Worm (Caenorhabditis elegans) whole organism, L4 larva: ENCODE results near the gene Y49F6B.20.

Experiments used
- D1046.2 ChIP-seq: fragments of 200-800 bp; sonication (Bioruptor generic); IDR thresholded peaks from 2 replicates; pipeline ENCODE4 v1.3.6; 2022; ENCODE audit warnings: missing genetic modification characterization, missing compliant biosample characterization
- F10B5.3 ChIP-seq: sonication (generic microtip); optimal IDR thresholded peaks from 2 replicates; lab custom pipeline; 2016; ENCODE audit warnings: mild to moderate bottlenecking, missing genetic modification characterization, missing compliant biosample characterization
- F26F4.8 ChIP-seq: fragments of 200-800 bp; sonication (Bioruptor generic); conservative IDR thresholded peaks from 2 replicates; pipeline ENCODE4 v1.3.6; 2022; ENCODE audit warnings: missing genetic modification characterization, missing compliant biosample characterization
- F44E2.7 ChIP-seq: fragments of 200-800 bp; sonication (Bioruptor generic); IDR thresholded peaks from 2 replicates; pipeline ENCODE4 v2.1.2; 2022; ENCODE audit warnings: missing genetic modification characterization, missing compliant biosample characterization
- F49E8.2 ChIP-seq: sonication (generic microtip); optimal IDR thresholded peaks from 2 replicates; lab custom pipeline; 2016; ENCODE audit warnings: missing compliant biosample characterization, mild to moderate bottlenecking, missing genetic modification characterization, borderline replicate concordance
- Y105C5A.15 ChIP-seq: fragments of 200-800 bp; sonication (Bioruptor generic); IDR thresholded peaks from 2 replicates; pipeline ENCODE4 v1.3.6; 2022; ENCODE audit warnings: missing genetic modification characterization, missing compliant biosample characterization
- Y75B8A.6 ChIP-seq: fragments of 200-800 bp; sonication (Bioruptor generic); IDR thresholded peaks from 2 replicates; pipeline ENCODE4 v1.3.6; 2022; ENCODE audit warnings: missing genetic modification reagents, missing genetic modification characterization, missing compliant biosample characterization
- ZK546.5 ChIP-seq, 2 experiments: sonication (generic microtip); optimal IDR thresholded peaks; 2 replicates each; lab custom pipeline; 2017; ENCODE audit warnings: missing biosample characterization in 2 of 2, missing genetic modification characterization in 2 of 2
- aly-2 ChIP-seq: sonication (generic microtip); optimal IDR thresholded peaks from 2 replicates; lab custom pipeline; 2018; ENCODE audit warnings: missing biosample characterization, missing genetic modification characterization
- ceh-82 ChIP-seq: sonication (generic microtip); optimal IDR thresholded peaks from 2 replicates; lab custom pipeline; 2017; ENCODE audit warnings: missing biosample characterization, missing genetic modification characterization
- cey-2 ChIP-seq: sonication (generic microtip); optimal IDR thresholded peaks from 3 replicates; lab custom pipeline; 2017; ENCODE audit warnings: missing genetic modification characterization, mild to moderate bottlenecking, missing compliant biosample characterization, antibody characterized with exemption, borderline replicate concordance; ENCODE audit not compliant: insufficient read depth
- daf-16 ChIP-seq, 3 experiments: sonication (generic microtip); optimal IDR thresholded peaks; 2 replicates each; lab custom pipeline; 2016 to 2017; ENCODE audit warnings: missing genetic modification characterization in 3 of 3, missing genetic modification reagents in 3 of 3, mild to moderate bottlenecking in 2 of 3, missing compliant biosample characterization in 2 of 3, missing biosample characterization in 1 of 3, moderate library complexity in 1 of 3
- dmd-8 ChIP-seq: fragments of 200-800 bp; sonication (Bioruptor generic); IDR thresholded peaks from 2 replicates; pipeline ENCODE4 v1.3.6; 2022; ENCODE audit warnings: missing genetic modification characterization, missing compliant biosample characterization
- egl-43 ChIP-seq: fragments of 200-800 bp; sonication (Bioruptor generic); IDR thresholded peaks from 2 replicates; pipeline ENCODE4 v1.3.6; 2022; ENCODE audit warnings: missing genetic modification reagents, missing genetic modification characterization, missing compliant biosample characterization
- fkh-10 ChIP-seq: fragments of 150-350 bp; optimal IDR thresholded peaks from 2 replicates; lab custom pipeline; 2014; ENCODE audit warnings: missing biosample characterization, missing genetic modification reagents, missing genetic modification characterization
- fos-1 ChIP-seq: fragments of 150-350 bp; optimal IDR thresholded peaks from 2 replicates; lab custom pipeline; 2014; ENCODE audit warnings: missing biosample characterization, missing genetic modification characterization
- hif-1 ChIP-seq, 2 experiments: sonication (generic microtip); optimal IDR thresholded peaks; 2 replicates each; lab custom pipeline; 2016 to 2017; ENCODE audit warnings: missing compliant biosample characterization in 2 of 2, missing genetic modification characterization in 2 of 2, missing genetic modification reagents in 2 of 2, missing genotype in 2 of 2, mild to moderate bottlenecking in 1 of 2
- hlh-11 ChIP-seq: fragments of 200-800 bp; sonication (Bioruptor generic); optimal IDR thresholded peaks from 2 replicates; lab custom pipeline; 2018; ENCODE audit warnings: mild to moderate bottlenecking, missing genetic modification characterization, missing compliant biosample characterization
- hlh-30 ChIP-seq: sonication (generic microtip); optimal IDR thresholded peaks from 2 replicates; lab custom pipeline; 2017; ENCODE audit warnings: antibody characterized with exemption, mild to moderate bottlenecking, missing genetic modification characterization, missing compliant biosample characterization; ENCODE audit not compliant: insufficient read depth
- lim-7 ChIP-seq: fragments of 200-800 bp; sonication (Bioruptor generic); IDR thresholded peaks from 2 replicates; pipeline ENCODE4 v1.3.6; 2022; ENCODE audit warnings: missing genetic modification characterization, missing compliant biosample characterization
- lin-15B ChIP-seq: fragments of 150-350 bp; sonication (generic microtip); optimal IDR thresholded peaks from 3 replicates; lab custom pipeline; 2014; ENCODE audit warnings: missing biosample characterization, missing genetic modification characterization
- lin-29 ChIP-seq: fragments of 200-800 bp; sonication (Bioruptor generic); IDR thresholded peaks from 2 replicates; pipeline ENCODE4 v1.3.6; 2022; ENCODE audit warnings: missing genetic modification reagents, missing genetic modification characterization, missing compliant biosample characterization
- lsy-2 ChIP-seq, 2 experiments: fragments of 150-350 bp in 1 of 2; sonication (generic microtip) in 1 of 2; optimal IDR thresholded peaks; 2 replicates each; lab custom pipeline; 2014 to 2017; ENCODE audit warnings: missing biosample characterization in 2 of 2, missing genetic modification characterization in 2 of 2
- madf-5 ChIP-seq, 2 experiments: fragments of 200-800 bp; sonication (Bioruptor generic); IDR thresholded peaks; 2 replicates each; pipeline ENCODE4 v1.3.6; 2022; ENCODE audit warnings: missing compliant biosample characterization in 2 of 2, missing genetic modification characterization in 2 of 2
- mep-1 ChIP-seq: fragments of 150-350 bp; sonication (generic microtip); optimal IDR thresholded peaks from 3 replicates; lab custom pipeline; 2014; ENCODE audit warnings: missing biosample characterization, missing genetic modification characterization
- mes-2 ChIP-seq: sonication (generic microtip); optimal IDR thresholded peaks from 2 replicates; lab custom pipeline; 2016; ENCODE audit warnings: missing genotype, mild to moderate bottlenecking, missing genetic modification characterization, missing compliant biosample characterization; ENCODE audit not compliant: poor library complexity, severe bottlenecking
- mxl-2 ChIP-seq: fragments of 200-800 bp; sonication (Bioruptor generic); conservative IDR thresholded peaks from 2 replicates; pipeline ENCODE4 v1.3.6; 2022; ENCODE audit warnings: missing genetic modification reagents, missing genetic modification characterization, missing compliant biosample characterization
- mxl-3 ChIP-seq: fragments of 200-800 bp; sonication (Bioruptor generic); optimal IDR thresholded peaks from 2 replicates; lab custom pipeline; 2018; ENCODE audit warnings: mild to moderate bottlenecking, missing genetic modification characterization, missing compliant biosample characterization
- nhr-10 ChIP-seq: fragments of 150-350 bp; optimal IDR thresholded peaks from 2 replicates; lab custom pipeline; 2014; ENCODE audit warnings: missing biosample characterization, missing genetic modification characterization
- nhr-11 ChIP-seq: fragments of 150-350 bp; optimal IDR thresholded peaks from 2 replicates; lab custom pipeline; 2014; ENCODE audit warnings: missing biosample characterization, missing genetic modification characterization
- nhr-25 ChIP-seq: sonication (generic microtip); optimal IDR thresholded peaks from 2 replicates; lab custom pipeline; 2017; ENCODE audit warnings: missing genetic modification characterization, mild to moderate bottlenecking, missing compliant biosample characterization, antibody characterized with exemption, moderate library complexity, borderline replicate concordance; ENCODE audit not compliant: insufficient read depth
- nhr-42 ChIP-seq: fragments of 200-800 bp; sonication (Bioruptor generic); IDR thresholded peaks from 2 replicates; pipeline ENCODE4 v1.3.6; 2022; ENCODE audit warnings: missing genetic modification characterization, missing compliant biosample characterization
- nhr-76 ChIP-seq: fragments of 150-350 bp; optimal IDR thresholded peaks from 2 replicates; lab custom pipeline; 2014; ENCODE audit warnings: missing biosample characterization, missing genetic modification characterization
- nhr-77 ChIP-seq: fragments of 150-350 bp; optimal IDR thresholded peaks from 2 replicates; lab custom pipeline; 2014; ENCODE audit warnings: missing biosample characterization, missing genetic modification characterization
- pha-4 ChIP-seq, 2 experiments: fragments of 150-350 bp in 1 of 2; fragments of 200-800 bp in 1 of 2; sonication (Bioruptor generic) in 1 of 2; IDR thresholded peaks in 1 of 2; optimal IDR thresholded peaks in 1 of 2; 2 replicates each; pipeline versions ENCODE4 v1.3.6 to Lab custom; 2014 to 2022; ENCODE audit warnings: missing genetic modification characterization in 2 of 2, missing genetic modification reagents in 2 of 2, missing biosample characterization in 1 of 2, missing compliant biosample characterization in 1 of 2
- php-3 ChIP-seq: fragments of 200-800 bp; sonication (Bioruptor generic); IDR thresholded peaks from 2 replicates; pipeline ENCODE4 v1.3.6; 2022; ENCODE audit warnings: missing genetic modification reagents, missing genetic modification characterization, missing compliant biosample characterization
- sdz-12 ChIP-seq: fragments of 200-800 bp; sonication (Bioruptor generic); optimal IDR thresholded peaks from 2 replicates; lab custom pipeline; 2018; ENCODE audit warnings: mild to moderate bottlenecking, missing genetic modification characterization, missing compliant biosample characterization
- snpc-4 ChIP-seq: fragments of 150-350 bp; optimal IDR thresholded peaks from 2 replicates; lab custom pipeline; 2014; ENCODE audit warnings: missing biosample characterization, missing genetic modification characterization
- spr-1 ChIP-seq: sonication (generic microtip); optimal IDR thresholded peaks from 2 replicates; lab custom pipeline; 2016; ENCODE audit warnings: mild to moderate bottlenecking, missing genetic modification characterization, missing compliant biosample characterization
- spr-3 ChIP-seq: fragments of 200-800 bp; sonication (Bioruptor generic); optimal IDR thresholded peaks from 2 replicates; lab custom pipeline; 2018; ENCODE audit warnings: mild to moderate bottlenecking, missing genetic modification characterization, missing compliant biosample characterization
- tag-97 ChIP-seq: fragments of 200-800 bp; sonication (Bioruptor generic); IDR thresholded peaks from 2 replicates; pipeline ENCODE4 v1.3.6; 2022; ENCODE audit warnings: missing genetic modification characterization, missing compliant biosample characterization
- unc-130 ChIP-seq: sonication (generic microtip); optimal IDR thresholded peaks from 2 replicates; lab custom pipeline; 2016; ENCODE audit warnings: missing genetic modification reagents, missing genetic modification characterization, missing compliant biosample characterization
- unc-39 ChIP-seq: sonication (generic microtip); optimal IDR thresholded peaks from 2 replicates; lab custom pipeline; 2017; ENCODE audit warnings: missing biosample characterization, missing genetic modification characterization
- vab-7 ChIP-seq: fragments of 200-800 bp; sonication (Bioruptor generic); IDR thresholded peaks from 2 replicates; pipeline ENCODE4 v1.3.6; 2022; ENCODE audit warnings: missing genetic modification reagents, missing genetic modification characterization, missing compliant biosample characterization
- zag-1 ChIP-seq: fragments of 150-350 bp; optimal IDR thresholded peaks from 2 replicates; lab custom pipeline; 2014; ENCODE audit warnings: missing biosample characterization, missing genetic modification characterization
- zfp-3 ChIP-seq: fragments of 200-800 bp; sonication (Bioruptor generic); conservative IDR thresholded peaks from 2 replicates; pipeline ENCODE4 v1.3.6; 2022; ENCODE audit warnings: missing genetic modification reagents, missing genetic modification characterization, missing compliant biosample characterization
- zip-11 ChIP-seq: fragments of 200-800 bp; sonication (Bioruptor generic); IDR thresholded peaks from 2 replicates; pipeline ENCODE4 v1.3.6; 2022; ENCODE audit warnings: missing genetic modification characterization, missing compliant biosample characterization
- zip-2 ChIP-seq: fragments of 150-350 bp; optimal IDR thresholded peaks from 2 replicates; lab custom pipeline; 2014; ENCODE audit warnings: missing biosample characterization, missing genetic modification characterization
- ztf-7 ChIP-seq: fragments of 150-350 bp; optimal IDR thresholded peaks from 2 replicates; lab custom pipeline; 2014; ENCODE audit warnings: missing biosample characterization, missing genetic modification characterization

Gene Y49F6B.20

DNA sequence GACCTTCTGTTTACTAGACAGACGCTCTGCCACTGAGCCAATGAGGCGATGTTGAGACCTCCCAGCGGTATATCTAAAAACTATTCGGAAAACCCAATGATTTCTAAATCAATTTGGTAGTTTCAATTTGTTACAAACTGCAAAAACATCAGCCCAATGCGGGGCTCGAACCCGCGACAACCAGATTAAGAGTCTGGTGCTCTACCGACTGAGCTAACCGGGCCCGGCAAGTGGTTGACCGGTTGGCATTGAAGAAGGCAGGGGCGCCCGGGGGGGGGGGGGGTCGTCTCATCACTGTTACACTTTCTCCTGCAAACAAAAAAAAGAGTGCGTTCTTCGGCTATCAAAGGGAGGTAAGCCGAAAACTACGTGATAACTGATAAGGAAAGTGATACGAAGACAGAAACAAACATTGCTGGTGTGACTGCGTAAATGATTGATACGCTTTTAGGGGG, 31.2 kb downstream of the Y49F6B.20 start (continued):
- TF ChIP-seq nhr-76 (tag; lab: Kevin White, UChicago) (no peak), zip-11 (no peak), lim-7 (GFP tag; lab: Robert Waterston, UW) (peak; percentile 72; the same call in 1 of the 2 replicates), Y105C5A.15 (GFP tag; lab: Robert Waterston, UW) (peak; percentile 84; the same call in 1 of the 2 replicates), mxl-2 (GFP tag; lab: Robert Waterston, UW) (no peak), hif-1 (tag; optimal IDR thresholded peaks at IDR 0.05; lab: Kevin White, UChicago) (peak in 1 of 2 experiments; percentile 52), zag-1 (tag; lab: Kevin White, UChicago) (no peak), nhr-42 (GFP tag; lab: Robert Waterston, UW) (no peak), F26F4.8 (GFP tag; lab: Robert Waterston, UW) (peak; percentile 81), fos-1 (tag; lab: Kevin White, UChicago) (no peak), zfp-3 (GFP tag; lab: Robert Waterston, UW) (peak; percentile 73; the same call in 1 of the 2 replicates), daf-16 (GFP tag; optimal IDR thresholded peaks at IDR 0.05; lab: Kevin White, UChicago) (peak; percentile 63 to 90), daf-16 (tag; optimal IDR thresholded peaks at IDR 0.05; lab: Kevin White, UChicago) (peak; percentile 76), Y75B8A.6 (GFP tag; lab: Robert Waterston, UW) (no peak; the same call in 1 of the 2 replicates), fkh-10 (GFP tag; lab: Kevin White, UChicago) (no peak), ceh-82 (tag; lab: Kevin White, UChicago) (no peak), D1046.2 (GFP tag; lab: Robert Waterston, UW) (peak; percentile 77; the same call in 1 of the 2 replicates), sdz-12 (GFP tag; lab: Kevin White, UChicago) (peak; percentile 40), aly-2 (tag; lab: Kevin White, UChicago) (no peak), mxl-3 (GFP tag; lab: Kevin White, UChicago) (peak; percentile 38), mes-2 (tag; lab: Kevin White, UChicago) (peak; percentile 37), lsy-2 (tag; optimal IDR thresholded peaks at IDR 0.05; lab: Kevin White, UChicago) (peak in 1 of 2 experiments; percentile 63), pha-4 (GFP tag; IDR thresholded peaks at IDR 0.05; lab: Robert Waterston, UW) (peak; percentile 85), pha-4 (tag; optimal IDR thresholded peaks at IDR 0.05; lab: Kevin White, UChicago) (no peak), ztf-7 (tag; lab: Kevin White, UChicago) (no peak), lin-29 (GFP tag; lab: Robert Waterston, UW) (no peak), nhr-10 (tag; lab: Kevin White, UChicago) (no peak), spr-3 (GFP tag; lab: Kevin White, UChicago) (peak; percentile 62), php-3 (peak; percentile 77), mep-1 (tag; lab: Kevin White, UChicago) (peak; percentile 56), F49E8.2 (peak; percentile 8), hlh-30 (tag; lab: Kevin White, UChicago) (peak; percentile 30), zip-2 (tag; lab: Kevin White, UChicago) (no peak), egl-43 (GFP tag; lab: Robert Waterston, UW) (peak; percentile 87), nhr-77 (no peak), madf-5 (GFP tag; IDR thresholded peaks at IDR 0.05; lab: Robert Waterston, UW) (peak; percentile 58 to 81; a peak in 2 of 4 replicates), tag-97 (no peak), F44E2.7 (GFP tag; lab: Robert Waterston, UW) (peak; percentile 77; the same call in 1 of the 2 replicates), nhr-25 (tag; lab: Kevin White, UChicago) (no peak), spr-1 (peak; percentile 32), cey-2 (tag; lab: Kevin White, UChicago) (no peak), F10B5.3 (tag; lab: Kevin White, UChicago) (no peak), vab-7 (GFP tag; lab: Robert Waterston, UW) (peak; percentile 84), dmd-8 (peak; percentile 91), unc-130 (peak; percentile 60), ZK546.5 (tag; optimal IDR thresholded peaks at IDR 0.05; lab: Kevin White, UChicago) (no peak), hlh-11 (tag; lab: Kevin White, UChicago) (peak; percentile 81), unc-39 (tag; lab: Kevin White, UChicago) (no peak), nhr-11 (no peak), snpc-4 (tag; lab: Kevin White, UChicago) (no peak), lin-15B (no peak)
